Fruit fly (Drosophila melanogaster): Measurements from ENCODE around the gene Cyp9f2.

The Cyp9f2 gene

DNA sequence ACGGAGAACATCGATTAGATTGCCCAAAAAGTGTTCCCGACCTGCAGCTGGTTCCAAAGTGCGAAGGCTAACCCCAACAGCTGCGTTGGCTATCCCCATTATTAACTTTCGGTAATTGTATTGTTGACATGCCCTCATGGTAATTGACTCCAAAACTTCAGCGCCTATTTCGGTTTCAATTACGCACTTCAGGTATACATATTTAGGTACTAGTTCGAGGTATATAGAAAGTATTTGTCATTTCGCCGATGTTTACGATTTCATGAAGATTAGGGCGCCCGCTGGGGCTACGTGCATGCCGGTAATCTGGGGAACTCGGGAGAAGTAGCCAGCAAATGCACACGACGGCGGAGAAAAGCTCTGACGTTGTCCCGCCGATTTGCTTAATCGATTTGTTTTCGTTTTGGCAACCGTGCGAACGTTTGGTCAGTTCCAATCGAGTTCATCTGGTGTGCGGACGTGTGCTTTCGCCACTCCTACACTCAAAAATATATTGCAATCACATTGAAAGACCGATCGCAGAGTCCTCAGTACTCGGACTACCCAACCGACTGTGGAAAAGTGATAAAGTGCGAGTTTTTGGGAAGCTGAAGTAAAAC, 35.3 kb upstream of the Cyp9f2 start:
- TF ChIP-seq CG34367 (tag; optimal IDR thresholded peaks at IDR 0.05) = no peak
- no peak; the same call in 2 of the 3 replicates for TF ChIP-seq fd96Ca (GFP tag; IDR thresholded peaks at IDR 0.05)
- peak; percentile 32; the same call in 1 of the 3 replicates for TF ChIP-seq CG4496 (GFP tag; IDR thresholded peaks at IDR 0.05)
- peak; percentile 20; the same call in 1 of the 2 replicates for TF ChIP-seq Ets98B (GFP tag; IDR thresholded peaks at IDR 0.05)

DNA sequence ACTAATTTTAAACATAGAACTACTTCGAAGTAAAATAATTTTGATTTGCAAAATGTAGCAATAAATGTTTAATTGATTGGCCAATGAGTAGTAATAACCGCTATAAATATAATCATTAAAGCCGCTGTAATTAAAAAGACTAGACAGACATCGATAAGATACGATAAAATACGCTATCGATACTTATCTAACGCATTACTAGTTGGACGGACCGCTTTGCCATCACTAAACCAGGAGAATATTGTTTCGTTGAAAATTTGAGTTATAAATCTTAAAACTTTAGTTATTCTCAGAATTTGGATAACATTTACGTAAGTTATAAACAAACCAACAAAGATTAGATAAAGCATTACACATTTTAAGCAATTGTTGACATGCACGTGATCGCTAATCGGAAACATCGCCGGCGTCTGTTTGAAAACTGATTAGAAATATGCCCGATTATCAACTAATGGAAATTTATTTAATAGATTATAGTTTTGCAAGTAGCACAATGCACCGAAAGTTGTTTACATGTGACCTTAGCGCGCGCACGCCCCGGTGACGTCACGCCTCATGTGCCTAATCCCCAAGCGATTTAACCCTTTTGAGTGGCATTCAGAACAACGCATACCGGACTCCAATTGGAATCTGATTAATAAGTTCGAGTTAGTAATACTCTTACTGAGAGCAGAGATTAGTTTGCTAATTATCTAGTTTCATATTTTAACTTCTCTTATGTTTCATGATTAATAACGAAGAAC, 33.7 kb upstream of the Cyp9f2 start, which contains the start of gene Desat1:
Desat1 (plus strand) TSS at position 200 of the 743 bp plus-strand sequence.
- TF ChIP-seq EcR (GFP tag; optimal IDR thresholded peaks at IDR 0.05) (peak; percentile 5), CG4496 (GFP tag; IDR thresholded peaks at IDR 0.05) (no peak), CG12605 (GFP tag; IDR thresholded peaks at IDR 0.05) (no peak)

DNA sequence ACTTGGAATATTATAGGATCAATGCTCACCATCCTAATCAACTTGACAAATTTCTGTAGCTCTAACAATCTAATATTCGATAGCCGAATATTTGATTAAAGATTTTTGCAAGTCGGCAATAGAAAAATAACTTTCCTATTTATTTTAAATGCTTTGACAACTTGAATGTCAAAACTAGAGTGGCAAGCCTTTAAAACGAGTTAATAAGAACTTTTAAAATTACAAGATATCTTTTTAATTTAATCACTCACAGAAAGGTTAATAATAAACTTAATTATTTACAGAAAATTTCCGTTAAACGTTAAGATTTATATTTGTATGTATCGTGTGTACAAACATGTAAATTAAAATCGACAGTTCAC, 33.2 kb upstream of the Cyp9f2 start, which contains the start of the genes CG17207 and CG46427:
CG17207 (minus strand) TSS at position 101 of the 362 bp plus-strand sequence.
CG46427 (minus strand) TSS at position 101 of the 362 bp plus-strand sequence.
- TF ChIP-seq Snoo (tag; optimal IDR thresholded peaks at IDR 0.05) (no peak), Pif1B (GFP tag; optimal IDR thresholded peaks at IDR 0.05) (no peak), gl (tag; optimal IDR thresholded peaks at IDR 0.05) (no peak), CG32121 (GFP tag; IDR thresholded peaks at IDR 0.05) (no peak), D1 (tag; optimal IDR thresholded peaks at IDR 0.05) (no peak), Pif1A (GFP tag; optimal IDR thresholded peaks at IDR 0.05) (no peak), Ets98B (GFP tag; IDR thresholded peaks at IDR 0.05) (no peak), CG15710 (tag; optimal IDR thresholded peaks at IDR 0.05) (no peak), CG13204 (GFP tag; optimal IDR thresholded peaks at IDR 0.05) (no peak), rn (GFP tag; IDR thresholded peaks at IDR 0.05) (no peak), EcR (GFP tag; optimal IDR thresholded peaks at IDR 0.05) (no peak)

DNA sequence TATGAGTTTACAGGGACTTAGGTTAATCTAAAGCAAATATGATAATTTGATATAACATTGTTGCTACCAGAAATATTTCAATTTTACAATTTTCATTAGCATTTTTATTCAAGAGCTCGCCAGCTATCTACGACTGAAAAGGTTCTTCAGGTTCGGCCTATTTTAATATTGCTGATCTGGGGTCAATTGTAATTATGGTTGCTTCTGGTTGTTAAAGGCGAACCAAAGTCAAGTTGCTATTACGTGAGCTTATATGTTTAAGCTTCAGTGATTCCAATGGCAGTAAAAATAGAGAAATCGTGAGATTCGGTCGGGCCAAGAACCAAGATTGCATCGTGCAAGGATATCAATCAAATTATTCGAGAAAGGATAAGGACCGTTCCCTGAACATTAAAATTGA, 30.1 kb upstream of the Cyp9f2 start, which contains the start of gene Desat2:
Desat2 (plus strand) TSS at position 301 of the 400 bp plus-strand sequence.
- TF ChIP-seq CG32121 (GFP tag; IDR thresholded peaks at IDR 0.05) (no peak), CG17806 (tag; optimal IDR thresholded peaks at IDR 0.05) (no peak), CG12605 (GFP tag; IDR thresholded peaks at IDR 0.05) (no peak), CG34367 (tag; optimal IDR thresholded peaks at IDR 0.05) (no peak), rn (GFP tag; IDR thresholded peaks at IDR 0.05) (no peak), CG14655 (GFP tag; optimal IDR thresholded peaks at IDR 0.05) (no peak), Snoo (tag; optimal IDR thresholded peaks at IDR 0.05) (no peak), CG13204 (GFP tag; optimal IDR thresholded peaks at IDR 0.05) (no peak), gl (tag; optimal IDR thresholded peaks at IDR 0.05) (no peak), Pif1A (GFP tag; optimal IDR thresholded peaks at IDR 0.05) (no peak), EcR (GFP tag; optimal IDR thresholded peaks at IDR 0.05) (no peak), CG8159 (tag; optimal IDR thresholded peaks at IDR 0.05) (no peak), CG15710 (tag; optimal IDR thresholded peaks at IDR 0.05) (no peak), Pif1B (GFP tag; optimal IDR thresholded peaks at IDR 0.05) (no peak), D1 (tag; optimal IDR thresholded peaks at IDR 0.05) (no peak), CG9948 (tag; optimal IDR thresholded peaks at IDR 0.05) (no peak)

DNA sequence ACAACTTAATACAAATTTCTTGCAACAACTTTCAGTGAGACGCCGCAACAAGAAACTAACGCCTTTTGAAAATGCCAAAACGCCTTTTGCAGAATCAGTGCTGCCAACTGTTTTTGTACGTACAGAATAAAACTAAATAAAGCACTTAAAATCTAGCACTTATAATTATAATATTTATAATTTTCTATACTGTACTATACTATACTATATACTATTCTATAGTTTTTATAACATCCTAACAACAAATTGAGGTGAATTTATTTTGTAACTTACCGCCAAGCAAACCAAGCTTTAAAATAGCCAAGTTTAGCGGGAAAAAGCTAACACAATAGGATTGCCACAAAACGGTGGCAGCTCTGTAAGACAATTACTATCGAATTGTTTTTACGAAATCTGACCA, 27.9 kb upstream of the Cyp9f2 start, which contains the start of the genes Aos1 and Srlp:
Aos1 (minus strand) TSS at position 59 of the 400 bp plus-strand sequence.
Srlp (plus strand) TSS at position 335 of the 400 bp plus-strand sequence.
- TF ChIP-seq CG12605 (GFP tag; IDR thresholded peaks at IDR 0.05) (no peak), CG34367 (tag; optimal IDR thresholded peaks at IDR 0.05) (no peak), CG14655 (GFP tag; optimal IDR thresholded peaks at IDR 0.05) (no peak), EcR (GFP tag; optimal IDR thresholded peaks at IDR 0.05) (no peak), Pif1B (GFP tag; optimal IDR thresholded peaks at IDR 0.05) (no peak), CG8301 (tag; optimal IDR thresholded peaks at IDR 0.05) (no peak), fd96Ca (GFP tag; IDR thresholded peaks at IDR 0.05) (no peak), Snoo (tag; optimal IDR thresholded peaks at IDR 0.05) (peak; percentile 32), CG17806 (tag; optimal IDR thresholded peaks at IDR 0.05) (peak; percentile 35), CG8159 (tag; optimal IDR thresholded peaks at IDR 0.05) (no peak), CG32121 (GFP tag; IDR thresholded peaks at IDR 0.05) (0 out of 2 replicates have a peak, but pooled peaks have one; percentile 29), CG13204 (GFP tag; optimal IDR thresholded peaks at IDR 0.05) (no peak), Ets98B (GFP tag; IDR thresholded peaks at IDR 0.05) (no peak), rn (GFP tag; IDR thresholded peaks at IDR 0.05) (no peak), D1 (tag; optimal IDR thresholded peaks at IDR 0.05) (no peak), CG4496 (GFP tag; IDR thresholded peaks at IDR 0.05) (no peak), Pif1A (GFP tag; optimal IDR thresholded peaks at IDR 0.05) (no peak), gl (tag; optimal IDR thresholded peaks at IDR 0.05) (no peak), CG15710 (tag; optimal IDR thresholded peaks at IDR 0.05) (peak; percentile 63), CG10348 (GFP tag; IDR thresholded peaks at IDR 0.05) (no peak), CG9948 (tag; optimal IDR thresholded peaks at IDR 0.05) (peak; percentile 41)

DNA sequence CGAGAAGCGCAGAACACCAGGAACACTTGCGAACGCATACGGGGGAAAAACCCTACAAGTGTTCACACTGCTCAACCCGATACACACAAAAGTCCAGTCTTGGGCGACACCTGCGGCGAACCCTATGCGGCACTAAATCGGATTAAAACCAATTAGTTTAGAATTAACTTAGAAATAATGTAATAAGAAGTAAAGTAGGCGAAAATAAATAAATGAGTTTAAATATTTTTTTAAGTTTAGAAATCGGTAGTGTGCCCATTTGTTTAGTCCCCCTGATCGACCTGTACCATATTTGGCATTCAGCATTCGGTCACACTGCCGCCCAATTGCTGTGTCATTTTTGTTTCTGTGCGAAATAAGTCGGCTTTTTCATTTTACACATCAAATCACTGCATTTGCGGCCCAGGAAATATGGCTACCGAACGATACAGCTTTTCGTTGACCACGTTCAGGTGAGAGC, 25.2 kb upstream of the Cyp9f2 start, which contains the start of gene Prosalpha2:
Prosalpha2 (plus strand) TSS at position 292 of the 460 bp plus-strand sequence.
- TF ChIP-seq CG15710 (tag; optimal IDR thresholded peaks at IDR 0.05) (peak; percentile 9), CG34367 (tag; optimal IDR thresholded peaks at IDR 0.05) (no peak), CG9948 (tag; optimal IDR thresholded peaks at IDR 0.05) (peak; percentile 16), D1 (tag; optimal IDR thresholded peaks at IDR 0.05) (no peak), rn (GFP tag; IDR thresholded peaks at IDR 0.05) (no peak)

All from whole organism, pupa.